Worm (Caenorhabditis elegans): ENCODE measurements around the gene nlp-19.

Gene nlp-19

DNA sequence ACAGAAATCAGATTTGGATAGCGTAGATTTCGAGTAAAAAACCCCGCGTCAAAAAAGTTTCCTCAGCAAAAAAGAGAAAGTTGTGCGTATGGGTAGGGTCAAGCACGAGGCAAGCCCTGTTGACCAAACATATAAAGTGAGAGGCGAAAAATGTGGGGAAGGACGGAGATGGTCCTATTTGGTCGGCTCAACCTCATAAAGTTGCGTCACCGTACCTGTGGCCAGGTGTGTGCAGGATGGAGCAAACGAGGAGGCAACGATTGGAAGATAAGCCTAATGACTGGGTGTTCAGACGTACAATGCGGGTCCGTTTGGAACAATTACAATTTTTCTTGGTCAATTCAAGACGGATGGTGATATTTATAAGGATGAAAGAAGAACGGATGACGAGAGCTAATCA lies 31.4 kb upstream of the nlp-19 start:
- TF ChIP-seq nfya-1 (tag; optimal IDR thresholded peaks at IDR 0.05) (no peak), hlh-30 (tag; optimal IDR thresholded peaks at IDR 0.05; ENCODE audit: insufficient read depth) (no peak), odd-2 (tag; optimal IDR thresholded peaks at IDR 0.05) (no peak), ceh-18 (tag; optimal IDR thresholded peaks at IDR 0.05) (no peak), fkh-6 (tag; optimal IDR thresholded peaks at IDR 0.05) (no peak), lim-6 (tag; optimal IDR thresholded peaks at IDR 0.05) (no peak), sdc-2 (tag; optimal IDR thresholded peaks at IDR 0.05) (peak; percentile 14), zip-5 (tag; optimal IDR thresholded peaks at IDR 0.05) (no peak), ceh-45 (GFP tag; IDR thresholded peaks at IDR 0.05) (no peak), che-1 (tag; optimal IDR thresholded peaks at IDR 0.05) (no peak), K09A11.1 (tag; optimal IDR thresholded peaks at IDR 0.05; ENCODE audit: insufficient read depth) (no peak), tbx-2 (tag; optimal IDR thresholded peaks at IDR 0.05) (peak; percentile 48), sox-2 (GFP tag; IDR thresholded peaks at IDR 0.05) (no peak), nhr-11 (tag; optimal IDR thresholded peaks at IDR 0.05) (no peak)

DNA sequence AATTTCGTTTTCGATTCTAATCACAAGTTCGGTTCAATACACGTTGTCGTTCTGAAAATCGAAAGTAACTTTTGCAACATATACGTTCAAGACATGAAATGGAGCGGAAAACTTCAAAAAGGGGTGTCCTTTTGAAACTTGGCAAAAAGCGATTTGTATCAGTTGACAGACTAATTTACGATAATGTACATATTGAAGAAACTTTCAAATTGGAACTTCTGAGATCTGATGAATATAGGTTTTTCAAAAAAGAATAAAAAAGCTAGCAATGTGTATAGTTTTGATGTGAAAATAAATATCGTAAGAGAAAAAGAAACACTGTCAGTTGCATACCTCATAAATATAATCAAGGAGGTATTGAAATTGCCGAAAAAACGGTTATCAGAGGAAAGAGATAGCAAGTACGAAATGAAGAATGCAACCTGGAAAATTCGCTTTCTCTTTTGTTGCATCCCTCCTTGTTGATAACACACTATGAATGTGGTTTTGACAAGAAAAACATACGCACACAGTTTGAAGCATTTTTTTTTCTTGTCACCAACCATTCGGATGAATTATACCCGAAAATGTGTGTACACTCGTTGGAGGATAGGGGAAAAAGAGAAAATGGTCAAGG lies 29.5 kb upstream of the nlp-19 start, which contains the start of gene dgn-1:
Gene dgn-1, minus strand, starts transcription at position 51 of the 616 bp plus-strand sequence.
- TF ChIP-seq syd-9 (tag; optimal IDR thresholded peaks at IDR 0.05) (no peak), pat-9 (tag; optimal IDR thresholded peaks at IDR 0.05) (no peak), hlh-6 (tag; optimal IDR thresholded peaks at IDR 0.05) (no peak), ceh-22 (tag; optimal IDR thresholded peaks at IDR 0.05) (no peak), sox-2 (GFP tag; IDR thresholded peaks at IDR 0.05) (no peak), pros-1 (tag; optimal IDR thresholded peaks at IDR 0.05) (no peak), rnt-1 (tag; optimal IDR thresholded peaks at IDR 0.05) (no peak), eyg-1 (tag; optimal IDR thresholded peaks at IDR 0.05) (no peak), ceh-30 (tag; optimal IDR thresholded peaks at IDR 0.05) (no peak), lin-11 (tag; optimal IDR thresholded peaks at IDR 0.05) (no peak), hlh-30 (tag; optimal IDR thresholded peaks at IDR 0.05; ENCODE audit: insufficient read depth) (no peak), ceh-19 (GFP tag; optimal IDR thresholded peaks at IDR 0.05) (no peak)

DNA sequence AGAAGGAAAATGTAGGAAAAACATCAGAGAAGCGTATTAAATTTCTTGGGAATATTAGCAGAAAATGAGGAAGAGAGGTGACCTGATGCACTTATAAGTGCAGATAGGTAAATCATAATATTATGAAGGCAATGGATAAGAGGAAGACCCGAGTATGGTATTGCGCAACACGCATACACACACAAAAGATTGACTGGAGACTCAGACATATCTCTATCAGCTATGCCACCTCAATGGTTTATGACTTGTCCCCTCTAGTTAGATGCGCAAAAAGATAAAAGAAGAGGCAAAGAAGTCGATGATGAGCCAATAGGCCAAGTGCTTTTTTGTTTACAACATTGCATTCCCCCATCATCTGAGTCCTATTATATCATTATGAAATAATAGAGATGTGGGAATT lies 26.4 kb upstream of the nlp-19 start:
- TF ChIP-seq elt-4 (tag; optimal IDR thresholded peaks at IDR 0.05) (no peak), unc-55 (GFP tag; optimal IDR thresholded peaks at IDR 0.05) (peak; percentile 17)

DNA sequence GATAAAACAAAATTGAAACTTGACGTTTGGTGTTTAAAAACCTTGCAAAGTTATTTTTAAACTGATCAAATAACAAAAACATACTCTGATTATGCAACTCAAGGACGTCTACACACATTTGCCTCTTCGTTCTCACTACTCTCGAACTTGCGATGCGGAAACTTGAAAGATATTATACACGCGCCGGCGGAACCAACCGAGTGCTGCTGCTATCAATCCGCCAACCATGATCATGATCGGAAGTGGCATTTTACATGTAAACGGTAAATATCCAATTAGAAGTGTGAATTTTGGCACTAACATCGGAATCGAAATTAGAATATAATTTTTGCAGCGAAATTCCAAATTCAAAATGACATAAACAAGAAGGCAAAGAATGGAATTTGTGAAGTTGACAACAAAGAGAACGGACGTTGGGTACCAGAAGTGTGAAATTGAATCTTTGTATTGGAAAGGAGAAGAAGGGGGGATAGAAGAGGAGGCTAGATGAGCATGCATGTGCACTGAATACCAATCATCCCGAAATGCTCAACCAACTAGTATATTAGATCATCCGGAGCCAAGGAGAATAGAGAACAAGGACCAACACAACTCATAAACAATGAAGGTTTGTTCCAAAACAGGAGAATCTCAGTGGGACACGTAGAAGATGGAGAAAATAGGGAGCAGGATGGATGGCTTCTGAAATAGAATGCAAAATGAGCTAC lies 25.1 kb upstream of the nlp-19 start:
- TF ChIP-seq unc-42 (tag; optimal IDR thresholded peaks at IDR 0.05) (peak; percentile 64), sox-2 (GFP tag; IDR thresholded peaks at IDR 0.05) (no peak), nhr-232 (tag; optimal IDR thresholded peaks at IDR 0.05) (no peak), ceh-31 (tag; optimal IDR thresholded peaks at IDR 0.05) (peak; percentile 36), ceh-18 (tag; optimal IDR thresholded peaks at IDR 0.05) (no peak), ceh-2 (tag; optimal IDR thresholded peaks at IDR 0.05) (no peak), unc-55 (GFP tag; optimal IDR thresholded peaks at IDR 0.05) (no peak), sox-4 (tag; optimal IDR thresholded peaks at IDR 0.05) (no peak), pha-4 (tag; optimal IDR thresholded peaks at IDR 0.05) (no peak), C08G9.2 (tag; optimal IDR thresholded peaks at IDR 0.05) (no peak)

- TF ChIP-seq ceh-18 (tag; optimal IDR thresholded peaks at IDR 0.05) (no peak), ceh-48 (tag; optimal IDR thresholded peaks at IDR 0.05) (no peak), pqm-1 (tag; optimal IDR thresholded peaks at IDR 0.05) (no peak), fkh-10 (GFP tag; optimal IDR thresholded peaks at IDR 0.05) (no peak), sox-2 (GFP tag; IDR thresholded peaks at IDR 0.05) (no peak)
Measured at ce11 chrX:10941255-10941654, 17.3 kb upstream of the nlp-19 start, which contains the start of gene pho-7. pho-7 (minus strand) TSS chrX:10941355.

Measured in whole organism, late embryonic.